Worm (Caenorhabditis elegans): ENCODE data around the gene C05D2.8.

Gene C05D2.8

ce11 chrIII:5601999-5602398 lies 8.1 kb downstream of the C05D2.8 start (continued):
- TF ChIP-seq nhr-41 (GFP tag; IDR thresholded peaks at IDR 0.05) (peak; percentile 73; the same call in 1 of the 2 replicates), saeg-2 (GFP tag; IDR thresholded peaks at IDR 0.05) (peak; percentile 89), D1046.2 (GFP tag; IDR thresholded peaks at IDR 0.05) (peak; percentile 82; the same call in 1 of the 2 replicates), duxl-1 (tag; optimal IDR thresholded peaks at IDR 0.05; ENCODE audit: poor library complexity) (peak; percentile 91), nhr-77 (tag; optimal IDR thresholded peaks at IDR 0.05) (peak; percentile 49), zip-11 (GFP tag; IDR thresholded peaks at IDR 0.05) (0 out of 2 replicates have a peak, but pooled peaks have one; percentile 17), hlh-30 (tag; optimal IDR thresholded peaks at IDR 0.05; ENCODE audit: insufficient read depth) (peak; percentile 37), hif-1 (tag; optimal IDR thresholded peaks at IDR 0.05) (peak; percentile 23 to 51), ceh-62 (tag; optimal IDR thresholded peaks at IDR 0.05) (no peak), ZK546.5 (tag; optimal IDR thresholded peaks at IDR 0.05) (no peak), spr-1 (tag; optimal IDR thresholded peaks at IDR 0.05) (peak; percentile 37), snpc-1.2 (GFP tag; IDR thresholded peaks at IDR 0.05) (peak; percentile 88), jun-1 (tag; optimal IDR thresholded peaks at IDR 0.05) (peak; percentile 36), ces-1 (GFP tag; optimal IDR thresholded peaks at IDR 0.05) (no peak), nhr-11 (tag; optimal IDR thresholded peaks at IDR 0.05) (peak; percentile 37), spr-3 (GFP tag; optimal IDR thresholded peaks at IDR 0.05) (peak; percentile 54), F10B5.3 (tag; optimal IDR thresholded peaks at IDR 0.05) (peak; percentile 71), madf-5 (GFP tag; IDR thresholded peaks at IDR 0.05) (peak; percentile 72 to 83; a peak in 3 of 4 replicates), mep-1 (tag; optimal IDR thresholded peaks at IDR 0.05) (peak; percentile 86), dve-1 (tag; optimal IDR thresholded peaks at IDR 0.05; ENCODE audit: insufficient read depth) (peak; percentile 84), lin-15B (tag; optimal IDR thresholded peaks at IDR 0.05) (no peak), ama-1 (optimal IDR thresholded peaks at IDR 0.05) (no peak), nhr-102 (tag; optimal IDR thresholded peaks at IDR 0.05) (peak; percentile 79), mdt-29 (GFP tag; IDR thresholded peaks at IDR 0.05) (peak; percentile 75; the same call in 1 of the 2 replicates), unc-130 (GFP tag; optimal IDR thresholded peaks at IDR 0.05) (peak; percentile 82), ctbp-1 (GFP tag; IDR thresholded peaks at IDR 0.05) (peak; percentile 85), daf-16 (GFP tag; optimal IDR thresholded peaks at IDR 0.05) (peak; percentile 51 to 92), daf-16 (tag; optimal IDR thresholded peaks at IDR 0.05) (peak; percentile 61), dpl-1 (GFP tag; optimal IDR thresholded peaks at IDR 0.05) (peak; percentile 54)

DNA sequence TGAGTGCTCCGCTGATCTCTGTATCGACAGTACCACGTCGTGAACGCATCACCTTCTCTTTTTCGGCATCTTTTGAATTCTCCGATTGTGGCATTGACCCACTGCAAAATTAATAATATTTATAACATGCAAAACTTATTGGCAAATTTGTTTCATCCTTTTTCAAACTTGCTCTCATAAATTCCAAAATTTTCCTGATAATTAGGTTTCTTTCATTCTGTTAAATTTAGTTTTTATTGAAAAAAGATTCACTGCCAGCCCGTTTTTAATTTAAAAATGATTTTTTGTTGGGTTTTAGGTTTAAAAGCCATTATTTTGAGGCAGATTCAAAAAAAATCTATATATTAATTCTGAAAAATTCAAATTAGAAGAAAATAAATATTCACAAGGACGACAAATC lies 10.2 kb downstream of the C05D2.8 start, which contains the start of gene wdr-37:
TSS of gene wdr-37 (minus strand) at position 101 of the 400 bp plus-strand sequence.
- peak; percentile 12 for TF ChIP-seq mep-1 (tag; optimal IDR thresholded peaks at IDR 0.05)
- TF ChIP-seq mxl-3 (GFP tag; optimal IDR thresholded peaks at IDR 0.05) = no peak

ce11 chrIII:5595445-5595844 lies 14.7 kb downstream of the C05D2.8 start, which contains the start of gene ced-6:
ced-6 (plus strand) TSS chrIII:5595771.
- peak; percentile 81 for TF ChIP-seq aha-1 (tag)
- no peak for TF ChIP-seq Y48G9A.11 (GFP tag; IDR thresholded peaks at IDR 0.05)
- no peak for TF ChIP-seq nhr-76 (tag; optimal IDR thresholded peaks at IDR 0.05)
- TF ChIP-seq tra-1 (GFP tag; IDR thresholded peaks at IDR 0.05) = no peak
- peak; percentile 9 for TF ChIP-seq dve-1 (tag; optimal IDR thresholded peaks at IDR 0.05; ENCODE audit: insufficient read depth)

DNA sequence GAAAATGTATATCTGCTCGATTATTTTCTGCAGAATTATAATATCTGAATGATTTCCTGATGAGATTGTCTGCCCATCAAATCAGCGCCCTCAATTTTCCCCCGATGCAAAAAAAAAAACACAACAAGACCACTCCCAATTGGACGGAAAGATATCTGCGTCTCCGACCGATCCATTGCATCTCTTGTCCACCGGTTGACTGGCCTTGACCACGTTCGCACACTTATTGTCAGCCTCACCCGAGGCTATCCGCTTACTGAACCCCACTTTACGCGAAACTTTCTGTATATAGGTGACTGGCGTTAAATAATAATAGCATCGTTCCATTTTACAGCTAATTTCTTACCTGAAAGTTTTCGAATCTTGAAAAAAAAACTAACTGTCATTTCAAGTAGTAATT lies 15.8 kb downstream of the C05D2.8 start:
- TF ChIP-seq aha-1 (tag) (peak; percentile 38), mdl-1 (tag; optimal IDR thresholded peaks at IDR 0.05) (peak in 1 of 2 experiments; percentile 22), madf-9 (GFP tag; conservative IDR thresholded peaks at IDR 0.05) (0 out of 2 replicates have a peak, but pooled peaks have one; percentile 17), lin-13 (GFP tag; optimal IDR thresholded peaks at IDR 0.05) (no peak), ceh-20 (GFP tag; IDR thresholded peaks at IDR 0.05) (no peak), tra-1 (GFP tag; IDR thresholded peaks at IDR 0.05) (no peak), nhr-25 (tag; optimal IDR thresholded peaks at IDR 0.05; ENCODE audit: borderline replicate concordance, insufficient read depth) (peak; percentile 76), ama-1 (optimal IDR thresholded peaks at IDR 0.05) (peak; percentile 80), nhr-28 (tag; optimal IDR thresholded peaks at IDR 0.05) (peak; percentile 43), lsy-2 (tag; optimal IDR thresholded peaks at IDR 0.05) (peak in 1 of 2 experiments; percentile 37), ztf-7 (tag; optimal IDR thresholded peaks at IDR 0.05) (no peak), daf-16 (GFP tag; optimal IDR thresholded peaks at IDR 0.05) (peak in 1 of 2 experiments; percentile 7), daf-16 (tag; optimal IDR thresholded peaks at IDR 0.05) (no peak), nhr-102 (tag; optimal IDR thresholded peaks at IDR 0.05) (no peak), mdt-29 (GFP tag; IDR thresholded peaks at IDR 0.05) (no peak), arid-1 (GFP tag; conservative IDR thresholded peaks at IDR 0.05) (0 out of 2 replicates have a peak, but pooled peaks have one; percentile 26), nhr-237 (tag; optimal IDR thresholded peaks at IDR 0.05) (no peak), madf-5 (GFP tag; IDR thresholded peaks at IDR 0.05) (no peak), mxl-3 (GFP tag; optimal IDR thresholded peaks at IDR 0.05) (peak; percentile 43), dve-1 (tag; optimal IDR thresholded peaks at IDR 0.05; ENCODE audit: insufficient read depth) (peak; percentile 28)

Data from whole organism, L4 larva.